Fruit fly (Drosophila melanogaster) whole organism, embryonic: ENCODE results near the gene CG7054.

Source experiments
- Abd-B ChIP-seq: fragments of 200-800 bp; sonication (Bioruptor generic); optimal IDR thresholded peaks from 2 replicates; lab custom pipeline; 2018; ENCODE audit warnings: missing biosample characterization, mild to moderate bottlenecking, missing genetic modification characterization, moderate library complexity
- Atf-2 ChIP-seq: fragments of 200-800 bp; sonication (Bioruptor generic); optimal IDR thresholded peaks from 2 replicates; lab custom pipeline; 2016; ENCODE audit warnings: missing biosample characterization, missing genetic modification characterization
- Atf3 ChIP-seq: fragments of 200-800 bp; sonication (Bioruptor generic); optimal IDR thresholded peaks from 3 replicates; lab custom pipeline; 2016; ENCODE audit warnings: missing biosample characterization, missing genetic modification characterization
- B-H1 ChIP-seq: fragments of 200-800 bp; sonication (Bioruptor generic); IDR thresholded peaks from 3 replicates; pipeline ENCODE4 v1.3.6; 2022; ENCODE audit warnings: missing biosample characterization, missing genetic modification characterization
- C15 ChIP-seq: fragments of 200-800 bp; sonication (Bioruptor generic); IDR thresholded peaks from 3 replicates; pipeline ENCODE4 v1.3.6; 2022; ENCODE audit warnings: missing biosample characterization, missing genetic modification characterization
- CG11247 ChIP-seq: fragments of 200-800 bp; sonication (Bioruptor generic); IDR thresholded peaks from 2 replicates; pipeline ENCODE4 v1.3.6; 2022; ENCODE audit warnings: missing biosample characterization, missing genetic modification characterization
- CG12659 ChIP-seq: fragments of 200-800 bp; sonication (Bioruptor generic); optimal IDR thresholded peaks from 3 replicates; lab custom pipeline; 2017; ENCODE audit warnings: mild to moderate bottlenecking, missing biosample characterization, missing genetic modification reagents, missing genetic modification characterization
- CG14014 ChIP-seq: fragments of 200-800 bp; sonication (Bioruptor generic); IDR thresholded peaks from 2 replicates; pipeline ENCODE4 v1.3.6; 2022; ENCODE audit warnings: missing biosample characterization, missing genetic modification characterization
- CG16779 ChIP-seq: fragments of 200-800 bp; sonication (Bioruptor generic); IDR thresholded peaks from 2 replicates; pipeline ENCODE4 v1.3.6; 2022; ENCODE audit warnings: missing biosample characterization, missing genetic modification characterization
- CG17612 ChIP-seq: fragments of 200-800 bp; sonication (Bioruptor generic); IDR thresholded peaks from 2 replicates; pipeline ENCODE4 v1.3.6; 2022; ENCODE audit warnings: missing biosample characterization, missing genetic modification characterization
- CG18262 ChIP-seq: fragments of 200-800 bp; optimal IDR thresholded peaks from 3 replicates; lab custom pipeline; 2019; ENCODE audit warnings: missing biosample characterization, mild to moderate bottlenecking, missing genetic modification characterization, moderate library complexity
- CG2199 ChIP-seq: fragments of 200-800 bp; sonication (Bioruptor generic); IDR thresholded peaks from 3 replicates; pipeline ENCODE4 v1.3.6; 2022; ENCODE audit warnings: missing biosample characterization, missing genetic modification characterization
- CG2678 ChIP-seq: fragments of 200-800 bp; sonication (Bioruptor generic); optimal IDR thresholded peaks from 3 replicates; lab custom pipeline; 2019; ENCODE audit warnings: missing biosample characterization, mild to moderate bottlenecking, missing genetic modification characterization, moderate library complexity
- CG3163 ChIP-seq: fragments of 200-800 bp; sonication (Bioruptor generic); optimal IDR thresholded peaks from 3 replicates; lab custom pipeline; 2016; ENCODE audit warnings: missing biosample characterization, missing genetic modification characterization
- CG32532 ChIP-seq: fragments of 200-800 bp; sonication (Bioruptor generic); IDR thresholded peaks from 2 replicates; pipeline ENCODE4 v1.3.6; 2022; ENCODE audit warnings: missing biosample characterization, missing genetic modification characterization
- CG32772 ChIP-seq: fragments of 200-800 bp; sonication (Bioruptor generic); IDR thresholded peaks from 2 replicates; pipeline ENCODE4 v1.3.6; 2022; ENCODE audit warnings: missing biosample characterization, missing genetic modification characterization
- CG4730 ChIP-seq: fragments of 200-800 bp; sonication (Bioruptor generic); IDR thresholded peaks from 2 replicates; pipeline ENCODE4 v1.3.6; 2022; ENCODE audit warnings: missing biosample characterization, missing genetic modification characterization
- CG7786 ChIP-seq: fragments of 200-800 bp; sonication (Bioruptor generic); optimal IDR thresholded peaks from 2 replicates; lab custom pipeline; 2016; ENCODE audit warnings: missing biosample characterization, missing genetic modification characterization
- CG9437 ChIP-seq: fragments of 200-800 bp; sonication (Bioruptor generic); optimal IDR thresholded peaks from 2 replicates; lab custom pipeline; 2018; ENCODE audit warnings: missing biosample characterization, mild to moderate bottlenecking, missing genetic modification characterization
- Doc2 ChIP-seq: fragments of 200-800 bp; sonication (Bioruptor generic); IDR thresholded peaks from 2 replicates; pipeline ENCODE4 v1.3.6; 2022; ENCODE audit warnings: missing biosample characterization, missing genetic modification characterization
- Dp ChIP-seq: fragments of 200-800 bp; sonication (Bioruptor generic); optimal IDR thresholded peaks from 2 replicates; lab custom pipeline; 2018; ENCODE audit warnings: missing biosample characterization, mild to moderate bottlenecking, missing genetic modification characterization, moderate library complexity
- Fer3 ChIP-seq: fragments of 200-800 bp; sonication (Bioruptor generic); optimal IDR thresholded peaks from 2 replicates; lab custom pipeline; 2018; ENCODE audit warnings: missing biosample characterization, mild to moderate bottlenecking, missing genetic modification characterization, moderate library complexity
- H2.0 ChIP-seq: fragments of 200-800 bp; sonication (Bioruptor generic); IDR thresholded peaks from 2 replicates; pipeline ENCODE4 v1.3.6; 2022; ENCODE audit warnings: missing biosample characterization, missing genetic modification characterization
- HLH3B ChIP-seq: fragments of 200-800 bp; sonication (Bioruptor generic); IDR thresholded peaks from 2 replicates; pipeline ENCODE4 v1.3.6; 2022; ENCODE audit warnings: missing biosample characterization, missing genetic modification characterization
- Nf-YA ChIP-seq: fragments of 200-800 bp; sonication (Bioruptor generic); IDR thresholded peaks from 2 replicates; pipeline ENCODE4 v1.3.6; 2022; ENCODE audit warnings: missing biosample characterization, missing genetic modification characterization
- PHDP ChIP-seq: fragments of 200-800 bp; sonication (Bioruptor generic); optimal IDR thresholded peaks from 3 replicates; lab custom pipeline; 2018; ENCODE audit warnings: missing biosample characterization, mild to moderate bottlenecking, missing genetic modification characterization, moderate library complexity
- Ravus ChIP-seq: fragments of 200-800 bp; sonication (Bioruptor generic); IDR thresholded peaks from 2 replicates; pipeline ENCODE4 v1.3.6; 2022; ENCODE audit warnings: missing biosample characterization, missing genetic modification characterization
- Six4 ChIP-seq: fragments of 200-800 bp; sonication (Bioruptor generic); optimal IDR thresholded peaks from 2 replicates; lab custom pipeline; 2016; ENCODE audit warnings: missing biosample characterization, missing genetic modification characterization
- Trl ChIP-seq, 3 experiments: fragments of >200 bp in 2 of 3; fragments of 200-800 bp in 1 of 3; sonication (Bioruptor generic) in 1 of 3; optimal IDR thresholded peaks; 2 replicates in 1 of 3; 3 replicates in 2 of 3; lab custom pipeline; 2016 to 2017; ENCODE audit warnings: missing biosample characterization in 1 of 3, missing genetic modification characterization in 1 of 3
- Xrp1 ChIP-seq: fragments of 200-800 bp; sonication (Bioruptor generic); IDR thresholded peaks from 2 replicates; pipeline ENCODE4 v1.3.6; 2022; ENCODE audit warnings: missing biosample characterization, missing genetic modification characterization
- ase ChIP-seq: fragments of 200-800 bp; sonication (Bioruptor generic); IDR thresholded peaks from 3 replicates; pipeline ENCODE4 v1.3.6; 2022; ENCODE audit warnings: missing biosample characterization, missing genetic modification characterization
- bab2 ChIP-seq: fragments of 200-800 bp; sonication (Bioruptor generic); optimal IDR thresholded peaks from 2 replicates; lab custom pipeline; 2016; ENCODE audit warnings: missing biosample characterization, missing genetic modification characterization
- bsh ChIP-seq, 2 experiments: fragments of 200-800 bp; sonication (Bioruptor generic); optimal IDR thresholded peaks; 2 replicates each; lab custom pipeline; 2017 to 2018; ENCODE audit warnings: mild to moderate bottlenecking in 2 of 2, missing biosample characterization in 2 of 2, missing genetic modification characterization in 2 of 2, moderate library complexity in 1 of 2
- cas ChIP-seq: fragments of 200-800 bp; sonication (Bioruptor generic); IDR thresholded peaks from 2 replicates; pipeline ENCODE4 v1.3.6; 2022; ENCODE audit warnings: missing biosample characterization, missing genetic modification characterization
- caup ChIP-seq: fragments of 200-800 bp; sonication (Bioruptor generic); optimal IDR thresholded peaks from 3 replicates; lab custom pipeline; 2017; ENCODE audit warnings: missing biosample characterization, mild to moderate bottlenecking, missing genetic modification characterization, moderate library complexity; ENCODE audit not compliant: severe bottlenecking
- ci ChIP-seq: fragments of 200-800 bp; sonication (Bioruptor generic); IDR thresholded peaks from 3 replicates; pipeline ENCODE4 v1.3.6; 2022; ENCODE audit warnings: missing biosample characterization, missing genetic modification characterization
- croc ChIP-seq: fragments of 200-800 bp; sonication (Bioruptor generic); conservative IDR thresholded peaks from 3 replicates; pipeline ENCODE4 v1.3.6; 2022; ENCODE audit warnings: missing biosample characterization, missing genetic modification characterization
- dan ChIP-seq: fragments of 200-800 bp; sonication (Bioruptor generic); IDR thresholded peaks from 2 replicates; pipeline ENCODE4 v1.3.6; 2022; ENCODE audit warnings: missing biosample characterization, missing genetic modification characterization
- dati ChIP-seq: fragments of 200-800 bp; sonication (Bioruptor generic); IDR thresholded peaks from 2 replicates; pipeline ENCODE4 v1.3.6; 2022; ENCODE audit warnings: missing biosample characterization, missing genetic modification characterization
- dmrt99B ChIP-seq: fragments of 200-800 bp; sonication (Bioruptor generic); optimal IDR thresholded peaks from 2 replicates; lab custom pipeline; 2018; ENCODE audit warnings: missing biosample characterization, mild to moderate bottlenecking, missing genetic modification characterization, moderate library complexity
- dysf ChIP-seq: fragments of 200-800 bp; sonication (Bioruptor generic); IDR thresholded peaks from 3 replicates; pipeline ENCODE4 v1.3.6; 2022; ENCODE audit warnings: missing biosample characterization, missing genetic modification characterization
- exex ChIP-seq: fragments of 200-800 bp; sonication (Bioruptor generic); optimal IDR thresholded peaks from 4 replicates; lab custom pipeline; 2018; ENCODE audit warnings: missing biosample characterization, mild to moderate bottlenecking, missing genetic modification characterization, moderate library complexity
- gsb-n ChIP-seq: fragments of 200-800 bp; sonication (Bioruptor generic); optimal IDR thresholded peaks from 3 replicates; lab custom pipeline; 2018; ENCODE audit warnings: missing biosample characterization, mild to moderate bottlenecking, missing genetic modification characterization
- ken ChIP-seq: fragments of 200-800 bp; sonication (Bioruptor generic); IDR thresholded peaks from 3 replicates; pipeline ENCODE4 v1.3.6; 2022; ENCODE audit warnings: missing biosample characterization, missing genetic modification characterization
- pita ChIP-seq: fragments of 200-800 bp; sonication (Bioruptor generic); optimal IDR thresholded peaks from 2 replicates; lab custom pipeline; 2017; ENCODE audit warnings: missing biosample characterization, mild to moderate bottlenecking, missing genetic modification characterization
- prd ChIP-seq, 3 experiments: fragments of >200 bp in 2 of 3; fragments of 200-800 bp in 1 of 3; sonication (Bioruptor generic) in 1 of 3; optimal IDR thresholded peaks in 2 of 3; IDR thresholded peaks in 1 of 3; 2 replicates in 2 of 3; 3 replicates in 1 of 3; pipeline versions ENCODE4 v1.3.6 to Lab custom; 2017 to 2022; ENCODE audit warnings: missing biosample characterization in 1 of 3, missing genetic modification characterization in 1 of 3
- shn ChIP-seq: fragments of 200-800 bp; sonication (Bioruptor generic); optimal IDR thresholded peaks from 3 replicates; lab custom pipeline; 2016; ENCODE audit warnings: missing biosample characterization, missing genetic modification characterization
- slp2 ChIP-seq: fragments of 200-800 bp; sonication (Bioruptor generic); optimal IDR thresholded peaks from 2 replicates; lab custom pipeline; 2016; ENCODE audit warnings: missing biosample characterization, missing genetic modification characterization
- sna ChIP-seq: fragments of 200-800 bp; sonication (Bioruptor generic); IDR thresholded peaks from 2 replicates; pipeline ENCODE4 v1.3.6; 2022; ENCODE audit warnings: missing biosample characterization, missing genetic modification characterization; ENCODE audit not compliant: partially characterized antibody

The CG7054 gene

dm6 chr3R:22447195-22447873, 17.5 kb upstream of the CG7054 start, which contains the start of gene CG34288 (continued):
- TF ChIP-seq PHDP (tag; lab: Kevin White, UChicago) (no peak), Atf3 (peak; percentile 17), ken (peak; percentile 73), CG4730 (GFP tag; lab: Robert Waterston, UW) (0 out of 2 replicates have a peak, but pooled peaks have one; percentile 22), CG18262 (tag; lab: Kevin White, UChicago) (peak; percentile 40), CG12659 (GFP tag; lab: Kevin White, UChicago) (no peak), CG16779 (peak; percentile 80), CG7786 (GFP tag; lab: Kevin White, UChicago) (peak; percentile 7), exex (peak; percentile 99), Xrp1 (GFP tag; lab: Robert Waterston, UW) (peak; percentile 41; the same call in 1 of the 2 replicates), dysf (peak; percentile 59; the same call in 2 of the 3 replicates), ci (GFP tag; lab: Robert Waterston, UW) (peak; percentile 56; the same call in 2 of the 3 replicates), Trl (optimal IDR thresholded peaks at IDR 0.05; lab: Kevin White, UChicago) (no peak), Trl (GFP tag; optimal IDR thresholded peaks at IDR 0.05; lab: Kevin White, UChicago) (peak; percentile 6), Nf-YA (GFP tag; lab: Robert Waterston, UW) (peak; percentile 35), CG3163 (GFP tag; lab: Kevin White, UChicago) (peak; percentile 26), CG32772 (GFP tag; lab: Robert Waterston, UW) (0 out of 2 replicates have a peak, but pooled peaks have one; percentile 6), bsh (GFP tag; optimal IDR thresholded peaks at IDR 0.05; lab: Kevin White, UChicago) (no peak), CG2199 (GFP tag; lab: Robert Waterston, UW) (0 out of 3 replicates have a peak, but pooled peaks have one; percentile 29), Ravus (no peak), B-H1 (no peak; the same call in 2 of the 3 replicates), Six4 (GFP tag; lab: Kevin White, UChicago) (no peak), shn (GFP tag; lab: Kevin White, UChicago) (peak; percentile 26), pita (no peak), dan (GFP tag; lab: Robert Waterston, UW) (no peak), Dp (GFP tag; lab: Kevin White, UChicago) (peak; percentile 76), croc (GFP tag; lab: Robert Waterston, UW) (no peak), Abd-B (no peak), H2.0 (GFP tag; lab: Robert Waterston, UW) (peak; percentile 37; the same call in 1 of the 2 replicates), cas (GFP tag; lab: Robert Waterston, UW) (peak; percentile 29; the same call in 1 of the 2 replicates), ase (GFP tag; lab: Robert Waterston, UW) (peak; percentile 14; the same call in 1 of the 3 replicates), gsb-n (tag; lab: Kevin White, UChicago) (no peak), dati (GFP tag; lab: Robert Waterston, UW) (no peak), slp2 (GFP tag; lab: Kevin White, UChicago) (peak; percentile 1), bab2 (GFP tag; lab: Kevin White, UChicago) (peak; percentile 14), CG2678 (peak; percentile 58), CG14014 (GFP tag; lab: Robert Waterston, UW) (peak; percentile 55; the same call in 1 of the 2 replicates), sna (no peak), Doc2 (GFP tag; lab: Robert Waterston, UW) (no peak), caup (peak; percentile 34), CG17612 (no peak), dmrt99B (tag; lab: Kevin White, UChicago) (peak; percentile 38), CG32532 (GFP tag; lab: Robert Waterston, UW) (peak; percentile 74), HLH3B (GFP tag; lab: Robert Waterston, UW) (0 out of 2 replicates have a peak, but pooled peaks have one; percentile 9), CG11247 (peak; percentile 50; the same call in 1 of the 2 replicates), Fer3 (tag; lab: Kevin White, UChicago) (peak; percentile 56), CG9437 (GFP tag; lab: Kevin White, UChicago) (no peak), prd (optimal IDR thresholded peaks at IDR 0.05; lab: Kevin White, UChicago) (no peak), prd (GFP tag; IDR thresholded peaks at IDR 0.05; lab: Robert Waterston, UW) (peak; percentile 47), C15 (GFP tag; lab: Robert Waterston, UW) (peak; percentile 9; the same call in 1 of the 3 replicates), Atf-2 (GFP tag; lab: Kevin White, UChicago) (no peak)
